Fruit fly (Drosophila melanogaster) whole organism, adult: ENCODE results near the gene Grip71.
A peak's percentile ranks its signal among the peaks of the same experiment; 100 is the strongest.

ENCODE experiments used
- CG11617 ChIP-seq: fragments of 200-800 bp; sonication (Bioruptor generic); optimal IDR thresholded peaks from 2 replicates; lab custom pipeline; 2017; ENCODE audit warnings: mild to moderate bottlenecking, missing biosample characterization, missing genetic modification reagents, missing genetic modification characterization
- CG12768 ChIP-seq: fragments of 200-800 bp; sonication (Bioruptor generic); optimal IDR thresholded peaks from 2 replicates; lab custom pipeline; 2017; ENCODE audit warnings: missing biosample characterization, missing genetic modification characterization, mild to moderate bottlenecking, moderate library complexity, missing genetic modification reagents
- CG14711 ChIP-seq: fragments of 200-800 bp; sonication (Bioruptor generic); optimal IDR thresholded peaks from 2 replicates; lab custom pipeline; 2018; ENCODE audit warnings: missing biosample characterization, mild to moderate bottlenecking, missing genetic modification characterization, moderate library complexity
- CG1620 ChIP-seq: fragments of 200-800 bp; sonication (Bioruptor generic); optimal IDR thresholded peaks from 2 replicates; lab custom pipeline; 2016; ENCODE audit warnings: missing biosample characterization, missing genetic modification characterization
- CG33017 ChIP-seq: fragments of 200-800 bp; sonication (Bioruptor generic); optimal IDR thresholded peaks from 2 replicates; lab custom pipeline; 2018; ENCODE audit warnings: missing biosample characterization, mild to moderate bottlenecking, missing genetic modification characterization, moderate library complexity
- CG5204 ChIP-seq: fragments of 200-800 bp; sonication (Bioruptor generic); optimal IDR thresholded peaks from 2 replicates; lab custom pipeline; 2016; ENCODE audit warnings: missing biosample characterization, missing genetic modification characterization
- CG7045 ChIP-seq: fragments of 200-800 bp; sonication (Bioruptor generic); optimal IDR thresholded peaks from 2 replicates; lab custom pipeline; 2017; ENCODE audit warnings: missing biosample characterization, mild to moderate bottlenecking, missing genetic modification characterization
- CG7101 ChIP-seq: fragments of 200-800 bp; sonication (Bioruptor generic); optimal IDR thresholded peaks from 2 replicates; lab custom pipeline; 2018; ENCODE audit warnings: missing biosample characterization, mild to moderate bottlenecking, missing genetic modification characterization, moderate library complexity
- Clk ChIP-seq: fragments of 200-800 bp; sonication (Bioruptor generic); optimal IDR thresholded peaks from 2 replicates; lab custom pipeline; 2017; ENCODE audit warnings: missing biosample characterization, missing genetic modification characterization
- Crg-1 ChIP-seq: fragments of 200-800 bp; sonication (Bioruptor generic); optimal IDR thresholded peaks from 2 replicates; lab custom pipeline; 2016; ENCODE audit warnings: missing biosample characterization, missing genetic modification characterization
- Hr96 ChIP-seq: fragments of 200-800 bp; sonication (Bioruptor generic); optimal IDR thresholded peaks from 2 replicates; lab custom pipeline; 2016; ENCODE audit warnings: missing biosample characterization, missing genetic modification characterization
- Mnt ChIP-seq: fragments of 200-800 bp; sonication (Bioruptor generic); optimal IDR thresholded peaks from 2 replicates; lab custom pipeline; 2016; ENCODE audit warnings: missing biosample characterization, mild to moderate bottlenecking, missing genetic modification characterization
- bab1 ChIP-seq: fragments of 200-800 bp; sonication (Bioruptor generic); optimal IDR thresholded peaks from 3 replicates; lab custom pipeline; 2019; ENCODE audit warnings: missing biosample characterization, mild to moderate bottlenecking, missing genetic modification characterization, moderate library complexity
- cic ChIP-seq: fragments of 200-800 bp; sonication (Bioruptor generic); optimal IDR thresholded peaks from 2 replicates; lab custom pipeline; 2017; ENCODE audit warnings: missing biosample characterization, mild to moderate bottlenecking, missing genetic modification characterization, moderate library complexity
- cnc ChIP-seq, 2 experiments: fragments of >200 bp; optimal IDR thresholded peaks; 2 replicates each; lab custom pipeline; 2017
- kay ChIP-seq: fragments of 200-800 bp; sonication (Bioruptor generic); peaks from one replicate; lab custom pipeline; 2016; ENCODE audit warnings: missing biosample characterization, missing genetic modification characterization, borderline replicate concordance
- ovo ChIP-seq: fragments of 200-800 bp; sonication (Bioruptor generic); optimal IDR thresholded peaks from 2 replicates; lab custom pipeline; 2016; ENCODE audit warnings: missing biosample characterization, missing genetic modification characterization
- pad ChIP-seq: fragments of 200-800 bp; sonication (Bioruptor generic); optimal IDR thresholded peaks from 3 replicates; lab custom pipeline; 2017; ENCODE audit warnings: missing biosample characterization, missing genetic modification characterization, mild to moderate bottlenecking, moderate library complexity, missing genetic modification reagents
- tj ChIP-seq: fragments of 200-800 bp; sonication (Bioruptor generic); optimal IDR thresholded peaks from 3 replicates; lab custom pipeline; 2017; ENCODE audit warnings: missing biosample characterization, mild to moderate bottlenecking, missing genetic modification characterization, moderate library complexity
- toe ChIP-seq: fragments of 200-800 bp; sonication (Bioruptor generic); optimal IDR thresholded peaks from 2 replicates; lab custom pipeline; 2016; ENCODE audit warnings: missing biosample characterization, missing genetic modification characterization

Gene Grip71

dm6 chr2L:18687827-18688226, 20.8 kb upstream of the Grip71 start:
- TF ChIP-seq cic (GFP tag; lab: Kevin White, UChicago): no peak
- no peak for TF ChIP-seq CG14711 (tag; lab: Kevin White, UChicago)
- TF ChIP-seq cnc (optimal IDR thresholded peaks at IDR 0.05; lab: Kevin White, UChicago): no peak
- TF ChIP-seq CG12768: no peak
- no peak for TF ChIP-seq pad (GFP tag; lab: Kevin White, UChicago)
- no peak for TF ChIP-seq toe (GFP tag; lab: Kevin White, UChicago)
- TF ChIP-seq CG33017 (tag; lab: Kevin White, UChicago): no peak
- TF ChIP-seq tj: no peak
- TF ChIP-seq kay (GFP tag; lab: Kevin White, UChicago): no peak
- no peak for TF ChIP-seq Crg-1 (GFP tag; lab: Kevin White, UChicago)
- no peak for TF ChIP-seq Mnt (GFP tag; lab: Kevin White, UChicago)
- no peak for TF ChIP-seq ovo
- TF ChIP-seq CG5204: no peak
- no peak for TF ChIP-seq CG1620 (GFP tag; lab: Kevin White, UChicago)
- TF ChIP-seq CG11617 (GFP tag; lab: Kevin White, UChicago): no peak
- TF ChIP-seq bab1 (GFP tag; lab: Kevin White, UChicago): no peak

dm6 chr2L:18688646-18689296, 19.9 kb upstream of the Grip71 start, which contains the start of gene msl-1:
Gene msl-1, minus strand, starts transcription at chr2L:18688800.
- TF ChIP-seq toe (GFP tag; lab: Kevin White, UChicago) (no peak), Mnt (GFP tag; lab: Kevin White, UChicago) (peak; percentile 27), tj (peak; percentile 38), CG1620 (GFP tag; lab: Kevin White, UChicago) (peak; percentile 69), ovo (no peak), CG33017 (tag; lab: Kevin White, UChicago) (no peak), CG7045 (GFP tag; lab: Kevin White, UChicago) (no peak), cic (GFP tag; lab: Kevin White, UChicago) (no peak)

dm6 chr2L:18689376-18689775, 19.3 kb upstream of the Grip71 start, which contains the start of gene CG10336:
Gene CG10336, plus strand, starts transcription at chr2L:18689528.
- TF ChIP-seq pad (GFP tag; lab: Kevin White, UChicago): no peak
- no peak for TF ChIP-seq toe (GFP tag; lab: Kevin White, UChicago)
- TF ChIP-seq Hr96: no peak
- peak; percentile 50 for TF ChIP-seq Mnt (GFP tag; lab: Kevin White, UChicago)
- TF ChIP-seq CG7045 (GFP tag; lab: Kevin White, UChicago): no peak
- no peak for TF ChIP-seq CG5204
- no peak for TF ChIP-seq tj
- no peak for TF ChIP-seq ovo
- TF ChIP-seq bab1 (GFP tag; lab: Kevin White, UChicago): no peak
- TF ChIP-seq Clk: no peak
- TF ChIP-seq Crg-1 (GFP tag; lab: Kevin White, UChicago): no peak
- no peak for TF ChIP-seq cnc (optimal IDR thresholded peaks at IDR 0.05; lab: Kevin White, UChicago)
- no peak for TF ChIP-seq CG11617 (GFP tag; lab: Kevin White, UChicago)
- TF ChIP-seq CG1620 (GFP tag; lab: Kevin White, UChicago): no peak
- peak; percentile 36 for TF ChIP-seq CG14711 (tag; lab: Kevin White, UChicago)
- no peak for TF ChIP-seq CG12768
- peak; percentile 84 for TF ChIP-seq kay (GFP tag; lab: Kevin White, UChicago)
- no peak for TF ChIP-seq CG7101 (tag; lab: Kevin White, UChicago)
- no peak for TF ChIP-seq CG33017 (tag; lab: Kevin White, UChicago)
- TF ChIP-seq cic (GFP tag; lab: Kevin White, UChicago): no peak

dm6 chr2L:18693877-18694723, 14.5 kb upstream of the Grip71 start:
- TF ChIP-seq CG11617 (GFP tag; lab: Kevin White, UChicago) (peak; percentile 38), CG5204 (no peak), CG7045 (GFP tag; lab: Kevin White, UChicago) (peak; percentile 6), CG12768 (peak; percentile 54), bab1 (GFP tag; lab: Kevin White, UChicago) (peak; percentile 91), tj (peak; percentile 10), CG7101 (tag; lab: Kevin White, UChicago) (peak; percentile 43), cic (GFP tag; lab: Kevin White, UChicago) (peak; percentile 28), pad (GFP tag; lab: Kevin White, UChicago) (peak; percentile 0), kay (GFP tag; lab: Kevin White, UChicago) (peak; percentile 98), CG1620 (GFP tag; lab: Kevin White, UChicago) (no peak), CG14711 (tag; lab: Kevin White, UChicago) (no peak), Mnt (GFP tag; lab: Kevin White, UChicago) (peak; percentile 42), Crg-1 (GFP tag; lab: Kevin White, UChicago) (peak; percentile 22), Clk (peak; percentile 6), toe (GFP tag; lab: Kevin White, UChicago) (no peak), Hr96 (peak; percentile 7), ovo (no peak), CG33017 (tag; lab: Kevin White, UChicago) (peak; percentile 0), cnc (optimal IDR thresholded peaks at IDR 0.05; lab: Kevin White, UChicago) (no peak)

- TF ChIP-seq CG14711 (tag; lab: Kevin White, UChicago) (peak; percentile 30), kay (GFP tag; lab: Kevin White, UChicago) (peak; percentile 83), tj (peak; percentile 11), cnc (optimal IDR thresholded peaks at IDR 0.05; lab: Kevin White, UChicago) (no peak), CG12768 (no peak)
These were observed 13.9 kb upstream of the Grip71 start for dm6 chr2L:18694724-18695105.
